Worm (Caenorhabditis elegans): ENCODE measurements around the gene F52D10.4.

F52D10.4 gene

ce11 chrX:11605766-11606490, 11.3 kb upstream of the F52D10.4 start (continued):
- no peak for TF ChIP-seq egl-44 (GFP tag; IDR thresholded peaks at IDR 0.05)
- TF ChIP-seq atf-7 (tag; optimal IDR thresholded peaks at IDR 0.05), result peak; percentile 98
- TF ChIP-seq hrde-1 (tag; optimal IDR thresholded peaks at IDR 0.05; ENCODE audit: borderline replicate concordance), result no peak
- TF ChIP-seq snpc-3.4 (tag; optimal IDR thresholded peaks at IDR 0.05), result no peak
- TF ChIP-seq attf-5 (GFP tag; optimal IDR thresholded peaks at IDR 0.05), result peak; percentile 96
- TF ChIP-seq T26A5.8 (tag; optimal IDR thresholded peaks at IDR 0.05), result no peak
- no peak for TF ChIP-seq mes-4 (tag; optimal IDR thresholded peaks at IDR 0.05)
- TF ChIP-seq hlh-12 (tag; optimal IDR thresholded peaks at IDR 0.05), result no peak
- peak; percentile 79 for TF ChIP-seq hmg-1.2 (GFP tag; IDR thresholded peaks at IDR 0.05)
- peak; percentile 95 for TF ChIP-seq nhr-80 (tag; optimal IDR thresholded peaks at IDR 0.05)
- TF ChIP-seq nfya-1 (tag; optimal IDR thresholded peaks at IDR 0.05; ENCODE audit: borderline replicate concordance, insufficient read depth), result no peak
- TF ChIP-seq unc-130 (GFP tag; optimal IDR thresholded peaks at IDR 0.05), result no peak
- TF ChIP-seq Y79H2A.3 (GFP tag; conservative IDR thresholded peaks at IDR 0.05), result no peak
- peak; percentile 77 for TF ChIP-seq F57C9.4 (tag; optimal IDR thresholded peaks at IDR 0.05)
- TF ChIP-seq Y56A3A.18 (GFP tag; IDR thresholded peaks at IDR 0.05), result no peak
- TF ChIP-seq lin-40 (tag; optimal IDR thresholded peaks at IDR 0.05), result peak; percentile 98
- TF ChIP-seq F33H1.4 (GFP tag; IDR thresholded peaks at IDR 0.05), result peak; percentile 7; the same call in 1 of the 2 replicates
- no peak for TF ChIP-seq madf-8 (GFP tag; conservative IDR thresholded peaks at IDR 0.05)
- TF ChIP-seq ceh-79 (tag; optimal IDR thresholded peaks at IDR 0.05), result peak; percentile 61
- peak; percentile 75 for TF ChIP-seq lin-54 (GFP tag; optimal IDR thresholded peaks at IDR 0.05)
- peak; percentile 100 for TF ChIP-seq cebp-1 (GFP tag; IDR thresholded peaks at IDR 0.05)
- peak; percentile 100 for TF ChIP-seq cebp-1 (tag; optimal IDR thresholded peaks at IDR 0.05)
- TF ChIP-seq dox-1 (GFP tag; IDR thresholded peaks at IDR 0.05), result peak; percentile 94
- peak; percentile 77 for TF ChIP-seq mcd-1 (GFP tag; IDR thresholded peaks at IDR 0.05)
- TF ChIP-seq F22D6.2 (tag; optimal IDR thresholded peaks at IDR 0.05), result peak; percentile 89
- TF ChIP-seq gei-17 (GFP tag; optimal IDR thresholded peaks at IDR 0.05), result peak; percentile 90
- peak; percentile 14; the same call in 1 of the 2 replicates for TF ChIP-seq ceh-100 (GFP tag; IDR thresholded peaks at IDR 0.05)
- peak; percentile 72 for TF ChIP-seq mel-28 (tag; optimal IDR thresholded peaks at IDR 0.05; ENCODE audit: borderline replicate concordance)
- TF ChIP-seq lir-1 (GFP tag; conservative IDR thresholded peaks at IDR 0.05), result peak; percentile 55
- TF ChIP-seq zfh-2 (GFP tag; conservative IDR thresholded peaks at IDR 0.05), result peak; percentile 81
- TF ChIP-seq B0336.3 (GFP tag; IDR thresholded peaks at IDR 0.05), result peak; percentile 98
- peak; percentile 92 for TF ChIP-seq B0035.1 (tag; optimal IDR thresholded peaks at IDR 0.05)
- no peak for TF ChIP-seq ztf-28 (GFP tag; IDR thresholded peaks at IDR 0.05)
- TF ChIP-seq K11D2.4 (GFP tag; IDR thresholded peaks at IDR 0.05), result peak; percentile 95
- no peak for TF ChIP-seq tbx-9 (tag; optimal IDR thresholded peaks at IDR 0.05; ENCODE audit: borderline replicate concordance)
- peak; percentile 78; the same call in 1 of the 2 replicates for TF ChIP-seq Y67H2A.10 (GFP tag; conservative IDR thresholded peaks at IDR 0.05)
- no peak for TF ChIP-seq nhr-179 (tag; optimal IDR thresholded peaks at IDR 0.05)
- TF ChIP-seq B0019.2 (GFP tag; conservative IDR thresholded peaks at IDR 0.05), result no peak
- TF ChIP-seq lsy-27 (tag; optimal IDR thresholded peaks at IDR 0.05; ENCODE audit: borderline replicate concordance, insufficient read depth), result no peak
- no peak for TF ChIP-seq F39B2.1 (GFP tag; IDR thresholded peaks at IDR 0.05)
- no peak for TF ChIP-seq nhr-120 (GFP tag; IDR thresholded peaks at IDR 0.05)
- no peak for TF ChIP-seq nfya-2 (GFP tag; IDR thresholded peaks at IDR 0.05)
- TF ChIP-seq F52B5.7 (tag; optimal IDR thresholded peaks at IDR 0.05), result peak; percentile 82
- peak; percentile 41 for TF ChIP-seq dpl-1 (GFP tag; optimal IDR thresholded peaks at IDR 0.05)
- peak in 2 of 3 experiments; percentile 62 to 75 for TF ChIP-seq lin-35 (GFP tag; optimal IDR thresholded peaks at IDR 0.05)
- no peak for TF ChIP-seq bed-1 (GFP tag; IDR thresholded peaks at IDR 0.05)
- TF ChIP-seq dpff-1 (tag; optimal IDR thresholded peaks at IDR 0.05), result peak; percentile 98

Measured in whole organism, young adult.